Worm (Caenorhabditis elegans) whole organism, L4 larva: Measurements from ENCODE around the gene syg-1.

ENCODE experiments used
- D1046.2 ChIP-seq: fragments of 200-800 bp; sonication (Bioruptor generic); IDR thresholded peaks from 2 replicates; pipeline ENCODE4 v1.3.6; 2022; ENCODE audit warnings: missing genetic modification characterization, missing compliant biosample characterization
- F10B5.3 ChIP-seq: sonication (generic microtip); optimal IDR thresholded peaks from 2 replicates; lab custom pipeline; 2016; ENCODE audit warnings: mild to moderate bottlenecking, missing genetic modification characterization, missing compliant biosample characterization
- F37D6.2 ChIP-seq: sonication (generic microtip); optimal IDR thresholded peaks from 2 replicates; lab custom pipeline; 2016; ENCODE audit warnings: mild to moderate bottlenecking, missing genetic modification characterization, missing compliant biosample characterization
- F44E2.7 ChIP-seq: fragments of 200-800 bp; sonication (Bioruptor generic); IDR thresholded peaks from 2 replicates; pipeline ENCODE4 v2.1.2; 2022; ENCODE audit warnings: missing genetic modification characterization, missing compliant biosample characterization
- F49E8.2 ChIP-seq: sonication (generic microtip); optimal IDR thresholded peaks from 2 replicates; lab custom pipeline; 2016; ENCODE audit warnings: missing compliant biosample characterization, mild to moderate bottlenecking, missing genetic modification characterization, borderline replicate concordance
- T26A8.4 ChIP-seq: fragments of 200-800 bp; sonication (Bioruptor generic); IDR thresholded peaks from 2 replicates; pipeline ENCODE4 v1.3.6; 2022; ENCODE audit warnings: missing genetic modification characterization, missing compliant biosample characterization
- Y105C5A.15 ChIP-seq: fragments of 200-800 bp; sonication (Bioruptor generic); IDR thresholded peaks from 2 replicates; pipeline ENCODE4 v1.3.6; 2022; ENCODE audit warnings: missing genetic modification characterization, missing compliant biosample characterization
- Y48G9A.11 ChIP-seq: fragments of 200-800 bp; sonication (Bioruptor generic); IDR thresholded peaks from 2 replicates; pipeline ENCODE4 v1.3.6; 2022; ENCODE audit warnings: missing genetic modification reagents, missing genetic modification characterization, missing compliant biosample characterization
- Y5F2A.4 ChIP-seq: fragments of 200-800 bp; sonication (Bioruptor generic); optimal IDR thresholded peaks from 2 replicates; lab custom pipeline; 2018; ENCODE audit warnings: mild to moderate bottlenecking, missing genetic modification characterization, missing compliant biosample characterization
- ZK337.2 ChIP-seq: fragments of 200-800 bp; sonication (Bioruptor generic); IDR thresholded peaks from 2 replicates; pipeline ENCODE4 v1.3.6; 2022; ENCODE audit warnings: missing genetic modification reagents, missing genetic modification characterization, missing compliant biosample characterization
- aha-1 ChIP-seq: fragments of 150-350 bp; peaks from one replicate; lab custom pipeline; 2014; ENCODE audit warnings: missing biosample characterization, missing genetic modification characterization
- ama-1 ChIP-seq: fragments of 150-350 bp; optimal IDR thresholded peaks from 2 replicates; lab custom pipeline; 2014; ENCODE audit warnings: inconsistent platforms, mixed read lengths
- arid-1 ChIP-seq: fragments of 200-800 bp; sonication (Bioruptor generic); conservative IDR thresholded peaks from 2 replicates; pipeline ENCODE4 v1.3.6; 2022; ENCODE audit warnings: missing genetic modification reagents, missing genetic modification characterization, missing compliant biosample characterization
- attf-4 ChIP-seq: sonication (generic microtip); optimal IDR thresholded peaks from 3 replicates; lab custom pipeline; 2017; ENCODE audit warnings: missing biosample characterization, missing genetic modification characterization
- ceh-28 ChIP-seq: fragments of 150-350 bp; optimal IDR thresholded peaks from 2 replicates; lab custom pipeline; 2014; ENCODE audit warnings: missing biosample characterization, missing genetic modification reagents, missing genetic modification characterization
- ceh-44 ChIP-seq: fragments of 200-800 bp; sonication (Bioruptor generic); IDR thresholded peaks from 2 replicates; pipeline ENCODE4 v1.3.6; 2022; ENCODE audit warnings: missing genetic modification reagents, missing genetic modification characterization, missing compliant biosample characterization
- ces-1 ChIP-seq: fragments of 150-350 bp; sonication (generic microtip); optimal IDR thresholded peaks from 4 replicates; lab custom pipeline; 2014; ENCODE audit warnings: missing biosample characterization, missing genetic modification reagents, missing genetic modification characterization
- daf-12 ChIP-seq: fragments of 150-350 bp; optimal IDR thresholded peaks from 2 replicates; lab custom pipeline; 2014; ENCODE audit warnings: missing biosample characterization, missing genetic modification reagents, missing genetic modification characterization
- daf-16 ChIP-seq, 3 experiments: sonication (generic microtip); optimal IDR thresholded peaks; 2 replicates each; lab custom pipeline; 2016 to 2017; ENCODE audit warnings: missing genetic modification characterization in 3 of 3, missing genetic modification reagents in 3 of 3, mild to moderate bottlenecking in 2 of 3, missing compliant biosample characterization in 2 of 3, missing biosample characterization in 1 of 3, moderate library complexity in 1 of 3
- daf-8 ChIP-seq: fragments of 200-800 bp; sonication (Bioruptor generic); IDR thresholded peaks from 2 replicates; pipeline ENCODE4 v1.3.6; 2022; ENCODE audit warnings: missing genetic modification characterization, missing compliant biosample characterization
- dmd-8 ChIP-seq: fragments of 200-800 bp; sonication (Bioruptor generic); IDR thresholded peaks from 2 replicates; pipeline ENCODE4 v1.3.6; 2022; ENCODE audit warnings: missing genetic modification characterization, missing compliant biosample characterization
- dve-1 ChIP-seq: sonication (generic microtip); optimal IDR thresholded peaks from 2 replicates; lab custom pipeline; 2017; ENCODE audit warnings: antibody characterized with exemption, mild to moderate bottlenecking, missing genetic modification characterization, missing compliant biosample characterization; ENCODE audit not compliant: insufficient read depth
- egl-27 ChIP-seq: sonication (generic microtip); optimal IDR thresholded peaks from 3 replicates; lab custom pipeline; 2017; ENCODE audit warnings: missing biosample characterization, missing genetic modification reagents, missing genetic modification characterization
- egl-43 ChIP-seq: fragments of 200-800 bp; sonication (Bioruptor generic); IDR thresholded peaks from 2 replicates; pipeline ENCODE4 v1.3.6; 2022; ENCODE audit warnings: missing genetic modification reagents, missing genetic modification characterization, missing compliant biosample characterization
- hif-1 ChIP-seq, 2 experiments: sonication (generic microtip); optimal IDR thresholded peaks; 2 replicates each; lab custom pipeline; 2016 to 2017; ENCODE audit warnings: missing compliant biosample characterization in 2 of 2, missing genetic modification characterization in 2 of 2, missing genetic modification reagents in 2 of 2, missing genotype in 2 of 2, mild to moderate bottlenecking in 1 of 2
- jun-1 ChIP-seq: fragments of 150-350 bp; optimal IDR thresholded peaks from 2 replicates; lab custom pipeline; 2014; ENCODE audit warnings: missing biosample characterization, missing genetic modification reagents, missing genetic modification characterization
- lim-7 ChIP-seq: fragments of 200-800 bp; sonication (Bioruptor generic); IDR thresholded peaks from 2 replicates; pipeline ENCODE4 v1.3.6; 2022; ENCODE audit warnings: missing genetic modification characterization, missing compliant biosample characterization
- lin-1 ChIP-seq: fragments of 200-800 bp; sonication (Bioruptor generic); IDR thresholded peaks from 2 replicates; pipeline ENCODE4 v1.3.6; 2022; ENCODE audit warnings: missing genetic modification reagents, missing genetic modification characterization, missing compliant biosample characterization
- lin-15B ChIP-seq: fragments of 150-350 bp; sonication (generic microtip); optimal IDR thresholded peaks from 3 replicates; lab custom pipeline; 2014; ENCODE audit warnings: missing biosample characterization, missing genetic modification characterization
- lin-29 ChIP-seq: fragments of 200-800 bp; sonication (Bioruptor generic); IDR thresholded peaks from 2 replicates; pipeline ENCODE4 v1.3.6; 2022; ENCODE audit warnings: missing genetic modification reagents, missing genetic modification characterization, missing compliant biosample characterization
- lin-38 ChIP-seq: fragments of 200-800 bp; sonication (Bioruptor generic); IDR thresholded peaks from 2 replicates; pipeline ENCODE4 v1.3.6; 2022; ENCODE audit warnings: missing genetic modification reagents, missing genetic modification characterization, missing compliant biosample characterization
- lir-3 ChIP-seq: sonication (generic microtip); optimal IDR thresholded peaks from 2 replicates; lab custom pipeline; 2016; ENCODE audit warnings: mild to moderate bottlenecking, missing genetic modification characterization, missing compliant biosample characterization
- lsy-2 ChIP-seq, 2 experiments: fragments of 150-350 bp in 1 of 2; sonication (generic microtip) in 1 of 2; optimal IDR thresholded peaks; 2 replicates each; lab custom pipeline; 2014 to 2017; ENCODE audit warnings: missing biosample characterization in 2 of 2, missing genetic modification characterization in 2 of 2
- madf-5 ChIP-seq, 2 experiments: fragments of 200-800 bp; sonication (Bioruptor generic); IDR thresholded peaks; 2 replicates each; pipeline ENCODE4 v1.3.6; 2022; ENCODE audit warnings: missing compliant biosample characterization in 2 of 2, missing genetic modification characterization in 2 of 2
- mxl-3 ChIP-seq: fragments of 200-800 bp; sonication (Bioruptor generic); optimal IDR thresholded peaks from 2 replicates; lab custom pipeline; 2018; ENCODE audit warnings: mild to moderate bottlenecking, missing genetic modification characterization, missing compliant biosample characterization
- nhr-111 ChIP-seq: fragments of 200-800 bp; sonication (Bioruptor generic); optimal IDR thresholded peaks from 2 replicates; lab custom pipeline; 2018; ENCODE audit warnings: mild to moderate bottlenecking, missing genetic modification characterization, missing compliant biosample characterization
- nhr-237 ChIP-seq: sonication (generic microtip); optimal IDR thresholded peaks from 2 replicates; lab custom pipeline; 2017; ENCODE audit warnings: missing biosample characterization, missing genetic modification characterization
- nhr-42 ChIP-seq: fragments of 200-800 bp; sonication (Bioruptor generic); IDR thresholded peaks from 2 replicates; pipeline ENCODE4 v1.3.6; 2022; ENCODE audit warnings: missing genetic modification characterization, missing compliant biosample characterization
- rbr-2 ChIP-seq: sonication (generic microtip); optimal IDR thresholded peaks from 2 replicates; lab custom pipeline; 2016; ENCODE audit warnings: missing genotype, missing genetic modification characterization, missing compliant biosample characterization
- sdz-12 ChIP-seq: fragments of 200-800 bp; sonication (Bioruptor generic); optimal IDR thresholded peaks from 2 replicates; lab custom pipeline; 2018; ENCODE audit warnings: mild to moderate bottlenecking, missing genetic modification characterization, missing compliant biosample characterization
- set-16 ChIP-seq: fragments of 200-800 bp; sonication (Bioruptor generic); IDR thresholded peaks from 2 replicates; pipeline ENCODE4 v1.3.6; 2022; ENCODE audit warnings: missing genetic modification reagents, missing genetic modification characterization, missing compliant biosample characterization
- skn-1 ChIP-seq: fragments of 150-350 bp; optimal IDR thresholded peaks from 2 replicates; lab custom pipeline; 2014; ENCODE audit warnings: missing biosample characterization, missing genetic modification characterization
- spr-1 ChIP-seq: sonication (generic microtip); optimal IDR thresholded peaks from 2 replicates; lab custom pipeline; 2016; ENCODE audit warnings: mild to moderate bottlenecking, missing genetic modification characterization, missing compliant biosample characterization
- spr-3 ChIP-seq: fragments of 200-800 bp; sonication (Bioruptor generic); optimal IDR thresholded peaks from 2 replicates; lab custom pipeline; 2018; ENCODE audit warnings: mild to moderate bottlenecking, missing genetic modification characterization, missing compliant biosample characterization
- unc-62 ChIP-seq, 3 experiments: fragments of 150-350 bp in 1 of 3; sonication (generic microtip); optimal IDR thresholded peaks in 2 of 3; peaks in 1 of 3; 1 replicate in 1 of 3; 2 replicates in 2 of 3; lab custom pipeline; 2014 to 2017; ENCODE audit warnings: missing biosample characterization in 3 of 3, missing genetic modification characterization in 3 of 3, missing genetic modification reagents in 3 of 3, missing genotype in 1 of 3
- zfp-2 ChIP-seq: sonication (generic microtip); optimal IDR thresholded peaks from 2 replicates; lab custom pipeline; 2016; ENCODE audit warnings: mild to moderate bottlenecking, missing genetic modification characterization, missing compliant biosample characterization
- zfp-3 ChIP-seq: fragments of 200-800 bp; sonication (Bioruptor generic); conservative IDR thresholded peaks from 2 replicates; pipeline ENCODE4 v1.3.6; 2022; ENCODE audit warnings: missing genetic modification reagents, missing genetic modification characterization, missing compliant biosample characterization
- zip-11 ChIP-seq: fragments of 200-800 bp; sonication (Bioruptor generic); IDR thresholded peaks from 2 replicates; pipeline ENCODE4 v1.3.6; 2022; ENCODE audit warnings: missing genetic modification characterization, missing compliant biosample characterization
- ztf-11 ChIP-seq: fragments of 150-350 bp; optimal IDR thresholded peaks from 2 replicates; lab custom pipeline; 2014; ENCODE audit warnings: missing biosample characterization, missing genetic modification characterization
- ztf-7 ChIP-seq: fragments of 150-350 bp; optimal IDR thresholded peaks from 2 replicates; lab custom pipeline; 2014; ENCODE audit warnings: missing biosample characterization, missing genetic modification characterization

Gene syg-1

DNA sequence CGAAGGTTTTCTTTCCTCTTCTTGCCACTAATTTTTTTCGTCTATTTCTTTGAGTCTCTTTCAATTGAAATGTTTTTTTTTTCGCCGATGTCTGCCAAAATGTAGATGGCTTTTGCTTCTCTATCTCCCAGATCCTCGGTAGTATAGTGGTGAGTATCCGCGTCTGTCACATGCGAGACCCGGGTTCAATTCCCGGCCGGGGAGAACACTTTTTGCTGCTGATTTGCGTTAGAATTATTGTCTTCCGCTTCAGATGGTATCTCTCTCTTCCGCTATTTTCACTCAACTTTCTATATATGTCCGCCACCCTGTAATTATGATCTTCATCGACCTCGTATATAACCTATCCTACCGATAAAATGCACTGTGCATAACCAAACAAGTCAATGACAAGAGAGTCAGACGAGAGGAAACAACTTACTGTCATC, 38.3 kb upstream of the syg-1 start (continued):
- TF ChIP-seq nhr-42 (GFP tag; lab: Robert Waterston, UW) (peak; percentile 55; the same call in 1 of the 2 replicates), lin-38 (GFP tag; lab: Robert Waterston, UW) (peak; percentile 77), ceh-44 (peak; percentile 61; the same call in 1 of the 2 replicates), spr-3 (GFP tag; lab: Kevin White, UChicago) (peak; percentile 43), Y5F2A.4 (peak; percentile 85), Y48G9A.11 (GFP tag; lab: Robert Waterston, UW) (peak; percentile 66), egl-27 (tag; lab: Kevin White, UChicago) (no peak), T26A8.4 (GFP tag; lab: Robert Waterston, UW) (peak; percentile 83), attf-4 (no peak), dmd-8 (GFP tag; lab: Robert Waterston, UW) (peak; percentile 70), madf-5 (GFP tag; IDR thresholded peaks at IDR 0.05; lab: Robert Waterston, UW) (peak; percentile 37 to 86; a peak in 1 of 4 replicates), unc-62 (GFP tag; optimal IDR thresholded peaks at IDR 0.05 in 1 of 2; lab: Kevin White, UChicago) (peak in 1 of 2 experiments; percentile 95), unc-62 (tag; optimal IDR thresholded peaks at IDR 0.05; lab: Kevin White, UChicago) (no peak), zfp-3 (no peak), egl-43 (peak; percentile 94), dve-1 (peak; percentile 57), lin-1 (GFP tag; lab: Robert Waterston, UW) (peak; percentile 81; the same call in 1 of the 2 replicates), ztf-7 (tag; lab: Kevin White, UChicago) (peak; percentile 60), F10B5.3 (tag; lab: Kevin White, UChicago) (peak; percentile 31), jun-1 (no peak), ama-1 (lab: Kevin White, UChicago) (no peak), lir-3 (tag; lab: Kevin White, UChicago) (peak; percentile 76), daf-12 (tag; lab: Kevin White, UChicago) (no peak), skn-1 (tag; lab: Kevin White, UChicago) (no peak), lin-29 (GFP tag; lab: Robert Waterston, UW) (peak; percentile 48; the same call in 1 of the 2 replicates), sdz-12 (GFP tag; lab: Kevin White, UChicago) (peak; percentile 75), F44E2.7 (GFP tag; lab: Robert Waterston, UW) (0 out of 2 replicates have a peak, but pooled peaks have one; percentile 65), hif-1 (tag; optimal IDR thresholded peaks at IDR 0.05; lab: Kevin White, UChicago) (peak in 1 of 2 experiments; percentile 45), set-16 (peak; percentile 28; the same call in 1 of the 2 replicates), ZK337.2 (GFP tag; lab: Robert Waterston, UW) (peak; percentile 81), F37D6.2 (tag; lab: Kevin White, UChicago) (peak; percentile 60), zip-11 (GFP tag; lab: Robert Waterston, UW) (peak; percentile 56; the same call in 1 of the 2 replicates), zfp-2 (peak; percentile 5), aha-1 (tag; lab: Kevin White, UChicago) (peak; percentile 97), mxl-3 (peak; percentile 76), lim-7 (GFP tag; lab: Robert Waterston, UW) (peak; percentile 92), arid-1 (peak; percentile 67), F49E8.2 (tag; lab: Kevin White, UChicago) (peak; percentile 72), ceh-28 (no peak), ztf-11 (no peak), lin-15B (tag; lab: Kevin White, UChicago) (no peak), Y105C5A.15 (0 out of 2 replicates have a peak, but pooled peaks have one; percentile 19), nhr-111 (peak; percentile 48), nhr-237 (tag; lab: Kevin White, UChicago) (no peak), spr-1 (tag; lab: Kevin White, UChicago) (peak; percentile 75), D1046.2 (GFP tag; lab: Robert Waterston, UW) (peak; percentile 73; the same call in 1 of the 2 replicates), lsy-2 (tag; optimal IDR thresholded peaks at IDR 0.05; lab: Kevin White, UChicago) (peak in 1 of 2 experiments; percentile 66), daf-8 (GFP tag; lab: Robert Waterston, UW) (no peak), daf-16 (GFP tag; optimal IDR thresholded peaks at IDR 0.05; lab: Kevin White, UChicago) (peak; percentile 68 to 91), daf-16 (tag; optimal IDR thresholded peaks at IDR 0.05; lab: Kevin White, UChicago) (peak; percentile 75), rbr-2 (tag; lab: Kevin White, UChicago) (peak; percentile 84), ces-1 (GFP tag; lab: Kevin White, UChicago) (no peak)
